Fruit fly (Drosophila melanogaster) whole organism, embryonic: ENCODE measurements around the gene CG10710.
A peak's percentile ranks its signal among the peaks of the same experiment; 100 is the strongest.

Source experiments
- Ada2b ChIP-seq: fragments of 200-800 bp; sonication (Bioruptor generic); IDR thresholded peaks from 2 replicates; pipeline ENCODE4 v1.3.6; 2022; ENCODE audit warnings: missing biosample characterization, missing genetic modification characterization
- Blimp-1 ChIP-seq: fragments of 200-800 bp; sonication (Bioruptor generic); optimal IDR thresholded peaks from 3 replicates; lab custom pipeline; 2018; ENCODE audit warnings: missing biosample characterization, missing genetic modification characterization, mild to moderate bottlenecking, moderate library complexity, missing genetic modification reagents
- BtbVII ChIP-seq: fragments of 200-800 bp; sonication (Bioruptor generic); optimal IDR thresholded peaks from 3 replicates; lab custom pipeline; 2017; ENCODE audit warnings: missing biosample characterization, mild to moderate bottlenecking, missing genetic modification characterization
- CG10267 ChIP-seq: fragments of 200-800 bp; sonication (Bioruptor generic); optimal IDR thresholded peaks from 2 replicates; lab custom pipeline; 2018; ENCODE audit warnings: missing biosample characterization, mild to moderate bottlenecking, missing genetic modification characterization, moderate library complexity
- CG10366 ChIP-seq: fragments of 200-800 bp; sonication (Bioruptor generic); IDR thresholded peaks from 2 replicates; pipeline ENCODE4 v1.3.6; 2022; ENCODE audit warnings: missing biosample characterization, missing genetic modification characterization
- CG10565 ChIP-seq: fragments of 200-800 bp; sonication (Bioruptor generic); optimal IDR thresholded peaks from 3 replicates; lab custom pipeline; 2016; ENCODE audit warnings: missing biosample characterization, mild to moderate bottlenecking, missing genetic modification characterization
- CG11085 ChIP-seq: fragments of 200-800 bp; sonication (Bioruptor generic); IDR thresholded peaks from 2 replicates; pipeline ENCODE4 v1.3.6; 2022; ENCODE audit warnings: missing biosample characterization, missing genetic modification characterization
- CG11504 ChIP-seq: fragments of 200-800 bp; sonication (Bioruptor generic); optimal IDR thresholded peaks from 3 replicates; lab custom pipeline; 2019; ENCODE audit warnings: missing biosample characterization, mild to moderate bottlenecking, missing genetic modification characterization, moderate library complexity
- CG12942 ChIP-seq: fragments of 200-800 bp; sonication (Bioruptor generic); optimal IDR thresholded peaks from 3 replicates; lab custom pipeline; 2016; ENCODE audit warnings: missing biosample characterization, missing genetic modification characterization
- CG13287 ChIP-seq: fragments of 200-800 bp; sonication (Bioruptor generic); IDR thresholded peaks from 2 replicates; pipeline ENCODE4 v1.3.6; 2022; ENCODE audit warnings: missing biosample characterization, missing genetic modification characterization; ENCODE audit not compliant: partially characterized antibody
- CG14667 ChIP-seq: fragments of 200-800 bp; sonication (Bioruptor generic); IDR thresholded peaks from 2 replicates; pipeline ENCODE4 v1.3.6; 2022; ENCODE audit warnings: missing biosample characterization, missing genetic modification characterization
- CG18476 ChIP-seq: fragments of 200-800 bp; sonication (Bioruptor generic); optimal IDR thresholded peaks from 2 replicates; lab custom pipeline; 2016; ENCODE audit warnings: missing biosample characterization, mild to moderate bottlenecking, missing genetic modification characterization
- CG30403 ChIP-seq: fragments of 200-800 bp; sonication (Bioruptor generic); optimal IDR thresholded peaks from 3 replicates; lab custom pipeline; 2016; ENCODE audit warnings: missing biosample characterization, missing genetic modification characterization
- CG31365 ChIP-seq: fragments of 200-800 bp; sonication (Bioruptor generic); optimal IDR thresholded peaks from 2 replicates; lab custom pipeline; 2018; ENCODE audit warnings: missing biosample characterization, mild to moderate bottlenecking, missing genetic modification characterization
- CG5180 ChIP-seq: fragments of 200-800 bp; sonication (Bioruptor generic); optimal IDR thresholded peaks from 3 replicates; lab custom pipeline; 2017; ENCODE audit warnings: missing biosample characterization, missing genetic modification characterization, mild to moderate bottlenecking, moderate library complexity, missing genetic modification reagents
- CG6683 ChIP-seq: fragments of 200-800 bp; sonication (Bioruptor generic); optimal IDR thresholded peaks from 2 replicates; lab custom pipeline; 2017; ENCODE audit warnings: missing biosample characterization, mild to moderate bottlenecking, missing genetic modification characterization, missing genetic modification reagents
- CG6765 ChIP-seq: fragments of 200-800 bp; sonication (Bioruptor generic); optimal IDR thresholded peaks from 3 replicates; lab custom pipeline; 2017; ENCODE audit warnings: missing biosample characterization, mild to moderate bottlenecking, missing genetic modification characterization
- CG6854 ChIP-seq: fragments of 200-800 bp; sonication (Bioruptor generic); optimal IDR thresholded peaks from 3 replicates; lab custom pipeline; 2017; ENCODE audit warnings: missing biosample characterization, mild to moderate bottlenecking, missing genetic modification characterization
- CG7556 ChIP-seq: fragments of 200-800 bp; sonication (Bioruptor generic); optimal IDR thresholded peaks from 2 replicates; lab custom pipeline; 2017; ENCODE audit warnings: missing biosample characterization, mild to moderate bottlenecking, missing genetic modification characterization
- CG7839 ChIP-seq: fragments of 200-800 bp; sonication (Bioruptor generic); optimal IDR thresholded peaks from 3 replicates; lab custom pipeline; 2018; ENCODE audit warnings: missing biosample characterization, mild to moderate bottlenecking, missing genetic modification characterization, moderate library complexity
- Drgx ChIP-seq: fragments of 200-800 bp; sonication (Bioruptor generic); IDR thresholded peaks from 2 replicates; pipeline ENCODE4 v1.3.6; 2022; ENCODE audit warnings: missing biosample characterization, missing genetic modification characterization
- E2f1 ChIP-seq: fragments of 200-800 bp; sonication (Bioruptor generic); IDR thresholded peaks from 2 replicates; pipeline ENCODE4 v1.3.6; 2022; ENCODE audit warnings: missing biosample characterization, missing genetic modification characterization
- Fer1 ChIP-seq: fragments of 200-800 bp; sonication (Bioruptor generic); optimal IDR thresholded peaks from 2 replicates; lab custom pipeline; 2017; ENCODE audit warnings: missing biosample characterization, mild to moderate bottlenecking, missing genetic modification characterization
- Gug ChIP-seq: fragments of 200-800 bp; sonication (Bioruptor generic); IDR thresholded peaks from 4 replicates; pipeline ENCODE4 v1.3.6; 2022; ENCODE audit warnings: missing biosample characterization, missing genetic modification characterization
- HHEX ChIP-seq: fragments of 200-800 bp; sonication (Bioruptor generic); optimal IDR thresholded peaks from 3 replicates; lab custom pipeline; 2017; ENCODE audit warnings: missing biosample characterization, mild to moderate bottlenecking, missing genetic modification characterization, missing genetic modification reagents
- NK7.1 ChIP-seq: fragments of 200-800 bp; sonication (Bioruptor generic); optimal IDR thresholded peaks from 3 replicates; lab custom pipeline; 2016; ENCODE audit warnings: missing biosample characterization, missing genetic modification characterization
- Nf-YB ChIP-seq: fragments of 200-800 bp; sonication (Bioruptor generic); optimal IDR thresholded peaks from 3 replicates; lab custom pipeline; 2019; ENCODE audit warnings: missing biosample characterization, mild to moderate bottlenecking, missing genetic modification characterization, moderate library complexity
- Oaz ChIP-seq: fragments of 200-800 bp; sonication (Bioruptor generic); IDR thresholded peaks from 2 replicates; pipeline ENCODE4 v1.3.6; 2022; ENCODE audit warnings: missing biosample characterization, missing genetic modification characterization
- Rfx ChIP-seq: fragments of 200-800 bp; sonication (Bioruptor generic); IDR thresholded peaks from 2 replicates; pipeline ENCODE4 v1.3.6; 2022; ENCODE audit warnings: missing biosample characterization, missing genetic modification characterization
- Sox100B ChIP-seq: fragments of 200-800 bp; sonication (Bioruptor generic); optimal IDR thresholded peaks from 3 replicates; lab custom pipeline; 2018; ENCODE audit warnings: missing biosample characterization, mild to moderate bottlenecking, missing genetic modification characterization
- Sox102F ChIP-seq: fragments of 200-800 bp; sonication (Bioruptor generic); optimal IDR thresholded peaks from 2 replicates; lab custom pipeline; 2018; ENCODE audit warnings: missing biosample characterization, mild to moderate bottlenecking, missing genetic modification characterization, moderate library complexity
- Trl ChIP-seq, 3 experiments: fragments of >200 bp in 2 of 3; fragments of 200-800 bp in 1 of 3; sonication (Bioruptor generic) in 1 of 3; optimal IDR thresholded peaks; 2 replicates in 1 of 3; 3 replicates in 2 of 3; lab custom pipeline; 2016 to 2017; ENCODE audit warnings: missing biosample characterization in 1 of 3, missing genetic modification characterization in 1 of 3
- abd-A ChIP-seq: fragments of 200-800 bp; sonication (Bioruptor generic); optimal IDR thresholded peaks from 3 replicates; lab custom pipeline; 2019; ENCODE audit warnings: missing biosample characterization, mild to moderate bottlenecking, missing genetic modification characterization, moderate library complexity
- ap ChIP-seq: fragments of 200-800 bp; sonication (Bioruptor generic); IDR thresholded peaks from 2 replicates; pipeline ENCODE4 v1.3.6; 2022; ENCODE audit warnings: missing biosample characterization, missing genetic modification characterization
- bab2 ChIP-seq: fragments of 200-800 bp; sonication (Bioruptor generic); optimal IDR thresholded peaks from 2 replicates; lab custom pipeline; 2016; ENCODE audit warnings: missing biosample characterization, missing genetic modification characterization
- bigmax ChIP-seq: fragments of 200-800 bp; sonication (Bioruptor generic); optimal IDR thresholded peaks from 2 replicates; lab custom pipeline; 2018; ENCODE audit warnings: missing biosample characterization, mild to moderate bottlenecking, missing genetic modification characterization
- gsb ChIP-seq: fragments of 200-800 bp; sonication (Bioruptor generic); IDR thresholded peaks from 2 replicates; pipeline ENCODE4 v1.3.6; 2022; ENCODE audit warnings: missing biosample characterization, missing genetic modification characterization
- ind ChIP-seq: fragments of 200-800 bp; sonication (Bioruptor generic); optimal IDR thresholded peaks from 3 replicates; lab custom pipeline; 2016; ENCODE audit warnings: missing biosample characterization, missing genetic modification characterization
- kah ChIP-seq: fragments of 200-800 bp; sonication (Bioruptor generic); optimal IDR thresholded peaks from 2 replicates; lab custom pipeline; 2018; ENCODE audit warnings: missing biosample characterization, mild to moderate bottlenecking, missing genetic modification characterization
- kay ChIP-seq: fragments of 200-800 bp; sonication (Bioruptor generic); optimal IDR thresholded peaks from 2 replicates; lab custom pipeline; 2016; ENCODE audit warnings: missing biosample characterization, missing genetic modification characterization
- luna ChIP-seq: fragments of 200-800 bp; sonication (Bioruptor generic); optimal IDR thresholded peaks from 2 replicates; lab custom pipeline; 2016; ENCODE audit warnings: missing biosample characterization, missing genetic modification characterization
- mirr ChIP-seq: fragments of 200-800 bp; sonication (Bioruptor generic); optimal IDR thresholded peaks from 3 replicates; lab custom pipeline; 2018; ENCODE audit warnings: missing biosample characterization, mild to moderate bottlenecking, missing genetic modification characterization
- mld ChIP-seq: fragments of 200-800 bp; sonication (Bioruptor generic); IDR thresholded peaks from 3 replicates; pipeline ENCODE4 v1.3.6; 2022; ENCODE audit warnings: missing biosample characterization, missing genetic modification characterization; ENCODE audit not compliant: partially characterized antibody
- pnt ChIP-seq: fragments of 200-800 bp; sonication (Bioruptor generic); optimal IDR thresholded peaks from 3 replicates; lab custom pipeline; 2016; ENCODE audit warnings: missing biosample characterization, missing genetic modification characterization
- slbo ChIP-seq: fragments of 200-800 bp; sonication (Bioruptor generic); IDR thresholded peaks from 2 replicates; pipeline ENCODE4 v1.3.6; 2022; ENCODE audit warnings: missing biosample characterization, missing genetic modification characterization
- sqz ChIP-seq: fragments of 200-800 bp; sonication (Bioruptor generic); optimal IDR thresholded peaks from 3 replicates; lab custom pipeline; 2018; ENCODE audit warnings: missing biosample characterization, mild to moderate bottlenecking, missing genetic modification characterization
- tio ChIP-seq: fragments of 200-800 bp; sonication (Bioruptor generic); optimal IDR thresholded peaks from 2 replicates; lab custom pipeline; 2017; ENCODE audit warnings: missing biosample characterization, missing genetic modification characterization, inconsistent platforms
- tll ChIP-seq, 2 experiments: fragments of 200-800 bp in 1 of 2; fragments of >200 bp in 1 of 2; sonication (Bioruptor generic) in 1 of 2; optimal IDR thresholded peaks; 2 replicates each; lab custom pipeline; 2017 to 2019; ENCODE audit warnings: missing biosample characterization in 2 of 2, missing genetic modification characterization in 2 of 2, mild to moderate bottlenecking in 1 of 2, moderate library complexity in 1 of 2
- trem ChIP-seq: fragments of 200-800 bp; optimal IDR thresholded peaks from 3 replicates; lab custom pipeline; 2019; ENCODE audit warnings: missing biosample characterization, mild to moderate bottlenecking, missing genetic modification characterization, moderate library complexity

The CG10710 gene

DNA sequence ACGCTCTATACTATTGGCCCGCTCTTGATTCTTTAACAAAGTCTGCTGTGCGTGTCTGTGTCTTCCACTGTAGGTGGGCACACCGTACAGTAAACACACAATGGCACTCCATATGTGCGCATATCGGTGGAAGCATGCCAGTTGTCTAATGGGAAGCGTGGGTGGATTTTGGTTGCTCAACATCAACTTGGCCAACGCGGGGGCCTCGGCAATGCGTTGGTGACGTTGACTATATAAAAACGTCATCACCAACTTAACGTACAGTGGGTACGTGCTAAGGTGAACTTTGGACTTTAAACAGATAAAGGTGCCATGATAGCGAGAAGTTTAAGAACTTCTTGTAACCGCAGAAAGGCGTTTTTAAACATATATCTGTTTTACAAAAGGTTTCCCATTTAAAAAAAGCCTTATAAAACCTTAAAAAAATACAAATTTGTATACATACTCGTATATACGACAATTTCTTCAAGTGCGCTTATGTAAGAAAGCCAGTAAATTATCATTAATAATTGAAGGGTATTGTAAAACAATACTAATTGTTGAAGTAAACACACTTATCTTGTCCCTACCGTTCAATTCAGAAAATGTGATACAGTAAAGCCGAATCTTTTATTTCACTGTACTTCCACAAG lies 39.7 kb downstream of the CG10710 start (continued):
- TF ChIP-seq Nf-YB (GFP tag; lab: Kevin White, UChicago) (peak; percentile 21), CG12942 (GFP tag; lab: Kevin White, UChicago) (no peak), bigmax (GFP tag; lab: Kevin White, UChicago) (no peak), CG6854 (GFP tag; lab: Kevin White, UChicago) (peak; percentile 64), HHEX (peak; percentile 53), CG10565 (GFP tag; lab: Kevin White, UChicago) (no peak), NK7.1 (no peak), Gug (peak; percentile 19; the same call in 1 of the 4 replicates), mirr (no peak), CG7839 (tag; lab: Kevin White, UChicago) (peak; percentile 67), CG10267 (tag; lab: Kevin White, UChicago) (peak; percentile 14), Trl (optimal IDR thresholded peaks at IDR 0.05; lab: Kevin White, UChicago) (peak in 1 of 2 experiments; percentile 23), Trl (GFP tag; optimal IDR thresholded peaks at IDR 0.05; lab: Kevin White, UChicago) (no peak), CG10366 (0 out of 2 replicates have a peak, but pooled peaks have one; percentile 26), Blimp-1 (peak; percentile 14), CG7556 (GFP tag; lab: Kevin White, UChicago) (peak; percentile 59), BtbVII (GFP tag; lab: Kevin White, UChicago) (peak; percentile 69), sqz (GFP tag; lab: Kevin White, UChicago) (no peak), CG30403 (peak; percentile 55), kay (peak; percentile 23), E2f1 (peak; percentile 39; the same call in 1 of the 2 replicates), CG14667 (no peak), kah (no peak), gsb (GFP tag; lab: Robert Waterston, UW) (0 out of 2 replicates have a peak, but pooled peaks have one; percentile 43), CG31365 (tag; lab: Kevin White, UChicago) (no peak), Sox102F (peak; percentile 23), Ada2b (GFP tag; lab: Robert Waterston, UW) (peak; percentile 44; the same call in 1 of the 2 replicates), Drgx (no peak), slbo (peak; percentile 69), CG18476 (GFP tag; lab: Kevin White, UChicago) (no peak), CG13287 (GFP tag; lab: Robert Waterston, UW) (no peak), tll (GFP tag; optimal IDR thresholded peaks at IDR 0.05; lab: Kevin White, UChicago) (no peak), tio (GFP tag; lab: Kevin White, UChicago) (no peak), ap (GFP tag; lab: Robert Waterston, UW) (no peak), abd-A (tag; lab: Kevin White, UChicago) (peak; percentile 19), CG5180 (GFP tag; lab: Kevin White, UChicago) (peak; percentile 44), ind (GFP tag; lab: Kevin White, UChicago) (peak; percentile 55), CG6683 (GFP tag; lab: Kevin White, UChicago) (no peak), Fer1 (GFP tag; lab: Kevin White, UChicago) (peak; percentile 8), trem (tag; lab: Kevin White, UChicago) (no peak), CG6765 (peak; percentile 55), pnt (GFP tag; lab: Kevin White, UChicago) (no peak), mld (no peak), CG11504 (tag; lab: Kevin White, UChicago) (peak; percentile 75), Sox100B (GFP tag; lab: Kevin White, UChicago) (peak; percentile 63), Oaz (0 out of 2 replicates have a peak, but pooled peaks have one; percentile 28), bab2 (peak; percentile 44), luna (GFP tag; lab: Kevin White, UChicago) (no peak), Rfx (GFP tag; lab: Robert Waterston, UW) (peak; percentile 69), CG11085 (GFP tag; lab: Robert Waterston, UW) (no peak)
